Fruit fly (Drosophila melanogaster) whole organism, embryonic: ENCODE measurements around the gene Tengl1.

ENCODE experiments used
- Asciz ChIP-seq: fragments of 200-800 bp; sonication (Bioruptor generic); optimal IDR thresholded peaks from 2 replicates; lab custom pipeline; 2017; ENCODE audit warnings: missing biosample characterization, mild to moderate bottlenecking, missing genetic modification characterization, missing genetic modification reagents
- Bteb2 ChIP-seq: fragments of 200-800 bp; sonication (Bioruptor generic); optimal IDR thresholded peaks from 2 replicates; lab custom pipeline; 2016; ENCODE audit warnings: missing biosample characterization, missing genetic modification characterization
- C15 ChIP-seq: fragments of 200-800 bp; sonication (Bioruptor generic); IDR thresholded peaks from 3 replicates; pipeline ENCODE4 v1.3.6; 2022; ENCODE audit warnings: missing biosample characterization, missing genetic modification characterization
- CG10209 ChIP-seq: fragments of 200-800 bp; sonication (Bioruptor generic); optimal IDR thresholded peaks from 3 replicates; lab custom pipeline; 2017; ENCODE audit warnings: missing biosample characterization, mild to moderate bottlenecking, missing genetic modification characterization, missing genetic modification reagents
- CG10543 ChIP-seq: fragments of 200-800 bp; sonication (Bioruptor generic); optimal IDR thresholded peaks from 3 replicates; lab custom pipeline; 2017; ENCODE audit warnings: missing biosample characterization, mild to moderate bottlenecking, missing genetic modification characterization, moderate library complexity
- CG12219 ChIP-seq: fragments of 200-800 bp; sonication (Bioruptor generic); optimal IDR thresholded peaks from 3 replicates; lab custom pipeline; 2018; ENCODE audit warnings: missing biosample characterization, mild to moderate bottlenecking, missing genetic modification characterization
- CG14965 ChIP-seq: fragments of 200-800 bp; sonication (Bioruptor generic); optimal IDR thresholded peaks from 2 replicates; lab custom pipeline; 2016; ENCODE audit warnings: missing biosample characterization, missing genetic modification characterization, borderline replicate concordance
- CG2202 ChIP-seq: fragments of 200-800 bp; sonication (Bioruptor generic); optimal IDR thresholded peaks from 2 replicates; lab custom pipeline; 2018; ENCODE audit warnings: missing biosample characterization, mild to moderate bottlenecking, missing genetic modification characterization
- CG2712 ChIP-seq: fragments of 200-800 bp; optimal IDR thresholded peaks from 3 replicates; lab custom pipeline; 2019; ENCODE audit warnings: missing biosample characterization, mild to moderate bottlenecking, missing genetic modification characterization, moderate library complexity
- CG3065 ChIP-seq: fragments of 200-800 bp; sonication (Bioruptor generic); optimal IDR thresholded peaks from 2 replicates; lab custom pipeline; 2016; ENCODE audit warnings: missing biosample characterization, missing genetic modification characterization
- CG32532 ChIP-seq: fragments of 200-800 bp; sonication (Bioruptor generic); IDR thresholded peaks from 2 replicates; pipeline ENCODE4 v1.3.6; 2022; ENCODE audit warnings: missing biosample characterization, missing genetic modification characterization
- CG32767 ChIP-seq: fragments of 200-800 bp; sonication (Bioruptor generic); IDR thresholded peaks from 2 replicates; pipeline ENCODE4 v1.3.6; 2022; ENCODE audit warnings: missing biosample characterization, missing genetic modification characterization
- CG34376 ChIP-seq: fragments of 200-800 bp; sonication (Bioruptor generic); optimal IDR thresholded peaks from 2 replicates; lab custom pipeline; 2018; ENCODE audit warnings: missing biosample characterization, mild to moderate bottlenecking, missing genetic modification characterization
- CG42726 ChIP-seq: fragments of 200-800 bp; sonication (Bioruptor generic); IDR thresholded peaks from 2 replicates; pipeline ENCODE4 v1.3.6; 2022; ENCODE audit warnings: missing biosample characterization, missing genetic modification characterization; ENCODE audit not compliant: partially characterized antibody
- CG4360 ChIP-seq: fragments of 200-800 bp; sonication (Bioruptor generic); IDR thresholded peaks from 2 replicates; pipeline ENCODE4 v1.3.6; 2022; ENCODE audit warnings: missing biosample characterization, missing genetic modification characterization
- CG4404 ChIP-seq: fragments of 200-800 bp; sonication (Bioruptor generic); IDR thresholded peaks from 2 replicates; pipeline ENCODE4 v1.3.6; 2022; ENCODE audit warnings: missing biosample characterization, missing genetic modification characterization
- CG7372 ChIP-seq: fragments of 200-800 bp; sonication (Bioruptor generic); IDR thresholded peaks from 2 replicates; pipeline ENCODE4 v1.3.6; 2022; ENCODE audit warnings: missing biosample characterization, missing genetic modification characterization
- CG7928 ChIP-seq: fragments of 200-800 bp; sonication (Bioruptor generic); optimal IDR thresholded peaks from 2 replicates; lab custom pipeline; 2017; ENCODE audit warnings: missing biosample characterization, mild to moderate bottlenecking, missing genetic modification characterization
- D19A ChIP-seq: fragments of 200-800 bp; optimal IDR thresholded peaks from 3 replicates; lab custom pipeline; 2019; ENCODE audit warnings: missing biosample characterization, mild to moderate bottlenecking, missing genetic modification characterization, moderate library complexity
- Dek ChIP-seq: fragments of 200-800 bp; sonication (Bioruptor generic); optimal IDR thresholded peaks from 3 replicates; lab custom pipeline; 2019; ENCODE audit warnings: missing biosample characterization, mild to moderate bottlenecking, missing genetic modification characterization, moderate library complexity
- Elba2 ChIP-seq: fragments of 200-800 bp; sonication (Bioruptor generic); optimal IDR thresholded peaks from 3 replicates; lab custom pipeline; 2016; ENCODE audit warnings: missing biosample characterization, missing genetic modification characterization
- Hmx ChIP-seq: fragments of 200-800 bp; sonication (Bioruptor generic); optimal IDR thresholded peaks from 2 replicates; lab custom pipeline; 2016; ENCODE audit warnings: missing biosample characterization, missing genetic modification characterization
- Hr51 ChIP-seq, 2 experiments: fragments of 200-800 bp; sonication (Bioruptor generic); optimal IDR thresholded peaks; 2 replicates in 1 of 2; 3 replicates in 1 of 2; lab custom pipeline; 2016 to 2018; ENCODE audit warnings: missing biosample characterization in 2 of 2, missing genetic modification characterization in 2 of 2, mild to moderate bottlenecking in 1 of 2, moderate library complexity in 1 of 2
- Jarid2 ChIP-seq: fragments of 200-800 bp; sonication (Bioruptor generic); optimal IDR thresholded peaks from 3 replicates; lab custom pipeline; 2017; ENCODE audit warnings: mild to moderate bottlenecking, missing biosample characterization, missing genetic modification reagents, missing genetic modification characterization
- Kr ChIP-seq: fragments of 200-800 bp; sonication (Bioruptor generic); optimal IDR thresholded peaks from 2 replicates; lab custom pipeline; 2017; ENCODE audit warnings: missing biosample characterization, mild to moderate bottlenecking, missing genetic modification characterization
- Meics ChIP-seq: fragments of 200-800 bp; sonication (Bioruptor generic); optimal IDR thresholded peaks from 2 replicates; lab custom pipeline; 2017; ENCODE audit warnings: missing biosample characterization, mild to moderate bottlenecking, missing genetic modification characterization
- Nf-YC ChIP-seq: fragments of 200-800 bp; optimal IDR thresholded peaks from 3 replicates; lab custom pipeline; 2019; ENCODE audit warnings: missing biosample characterization, mild to moderate bottlenecking, missing genetic modification characterization, moderate library complexity
- Ravus ChIP-seq: fragments of 200-800 bp; sonication (Bioruptor generic); IDR thresholded peaks from 2 replicates; pipeline ENCODE4 v1.3.6; 2022; ENCODE audit warnings: missing biosample characterization, missing genetic modification characterization
- caup ChIP-seq: fragments of 200-800 bp; sonication (Bioruptor generic); optimal IDR thresholded peaks from 3 replicates; lab custom pipeline; 2017; ENCODE audit warnings: missing biosample characterization, mild to moderate bottlenecking, missing genetic modification characterization, moderate library complexity; ENCODE audit not compliant: severe bottlenecking
- croc ChIP-seq: fragments of 200-800 bp; sonication (Bioruptor generic); conservative IDR thresholded peaks from 3 replicates; pipeline ENCODE4 v1.3.6; 2022; ENCODE audit warnings: missing biosample characterization, missing genetic modification characterization
- dimm ChIP-seq: fragments of 200-800 bp; sonication (Bioruptor generic); IDR thresholded peaks from 2 replicates; pipeline ENCODE4 v1.3.6; 2022; ENCODE audit warnings: missing biosample characterization, missing genetic modification characterization
- dm ChIP-seq: fragments of 200-800 bp; sonication (Bioruptor generic); optimal IDR thresholded peaks from 3 replicates; lab custom pipeline; 2016; ENCODE audit warnings: missing biosample characterization, missing genetic modification characterization
- eve ChIP-seq, 2 experiments: fragments of >200 bp; optimal IDR thresholded peaks; 2 replicates each; lab custom pipeline; 2017; ENCODE audit warnings: missing biosample characterization in 2 of 2, missing genetic modification characterization in 2 of 2
- eyg ChIP-seq: fragments of 200-800 bp; sonication (Bioruptor generic); optimal IDR thresholded peaks from 3 replicates; lab custom pipeline; 2016; ENCODE audit warnings: missing biosample characterization, missing genetic modification characterization
- fd102C ChIP-seq: fragments of 200-800 bp; sonication (Bioruptor generic); optimal IDR thresholded peaks from 2 replicates; lab custom pipeline; 2018; ENCODE audit warnings: missing biosample characterization, mild to moderate bottlenecking, missing genetic modification characterization, moderate library complexity
- gcm ChIP-seq: fragments of 200-800 bp; sonication (Bioruptor generic); optimal IDR thresholded peaks from 2 replicates; lab custom pipeline; 2019; ENCODE audit warnings: missing biosample characterization, mild to moderate bottlenecking, missing genetic modification characterization, moderate library complexity
- ind ChIP-seq: fragments of 200-800 bp; sonication (Bioruptor generic); optimal IDR thresholded peaks from 3 replicates; lab custom pipeline; 2016; ENCODE audit warnings: missing biosample characterization, missing genetic modification characterization
- lab ChIP-seq: fragments of 200-800 bp; sonication (Bioruptor generic); optimal IDR thresholded peaks from 3 replicates; lab custom pipeline; 2017; ENCODE audit warnings: missing biosample characterization, missing genetic modification characterization, mild to moderate bottlenecking, moderate library complexity, missing genetic modification reagents
- luna ChIP-seq: fragments of 200-800 bp; sonication (Bioruptor generic); optimal IDR thresholded peaks from 2 replicates; lab custom pipeline; 2016; ENCODE audit warnings: missing biosample characterization, missing genetic modification characterization
- nmo ChIP-seq: fragments of 200-800 bp; sonication (Bioruptor generic); optimal IDR thresholded peaks from 2 replicates; lab custom pipeline; 2018; ENCODE audit warnings: missing biosample characterization, mild to moderate bottlenecking, missing genetic modification characterization, moderate library complexity
- scrt ChIP-seq: fragments of 200-800 bp; sonication (Bioruptor generic); optimal IDR thresholded peaks from 2 replicates; lab custom pipeline; 2018; ENCODE audit warnings: missing biosample characterization, mild to moderate bottlenecking, missing genetic modification characterization, moderate library complexity
- tap ChIP-seq: fragments of 200-800 bp; optimal IDR thresholded peaks from 3 replicates; lab custom pipeline; 2019; ENCODE audit warnings: missing biosample characterization, mild to moderate bottlenecking, missing genetic modification characterization, moderate library complexity
- tgo ChIP-seq: fragments of 200-800 bp; sonication (Bioruptor generic); IDR thresholded peaks from 3 replicates; pipeline ENCODE4 v1.3.6; 2022; ENCODE audit warnings: missing biosample characterization, missing genetic modification characterization
- tio ChIP-seq: fragments of 200-800 bp; sonication (Bioruptor generic); optimal IDR thresholded peaks from 2 replicates; lab custom pipeline; 2017; ENCODE audit warnings: missing biosample characterization, missing genetic modification characterization, inconsistent platforms
- tna ChIP-seq: fragments of 200-800 bp; sonication (Bioruptor generic); IDR thresholded peaks from 2 replicates; pipeline ENCODE4 v1.3.6; 2022; ENCODE audit warnings: missing biosample characterization, missing genetic modification characterization; ENCODE audit not compliant: partially characterized antibody
- toy ChIP-seq: fragments of 200-800 bp; sonication (Bioruptor generic); IDR thresholded peaks from 2 replicates; pipeline ENCODE4 v1.3.6; 2022; ENCODE audit warnings: missing biosample characterization, missing genetic modification characterization
- zen ChIP-seq: fragments of 200-800 bp; sonication (Bioruptor generic); optimal IDR thresholded peaks from 3 replicates; lab custom pipeline; 2018; ENCODE audit warnings: missing biosample characterization, mild to moderate bottlenecking, missing genetic modification characterization, moderate library complexity
- zf30C ChIP-seq: fragments of 200-800 bp; sonication (Bioruptor generic); optimal IDR thresholded peaks from 3 replicates; lab custom pipeline; 2018; ENCODE audit warnings: missing biosample characterization, mild to moderate bottlenecking, missing genetic modification characterization

The Tengl1 gene

dm6 chr2L:2202853-2203717 lies 37.3 kb downstream of the Tengl1 start (continued):
- TF ChIP-seq CG42726 (GFP tag; lab: Robert Waterston, UW) (no peak), CG10543 (peak; percentile 53), tna (GFP tag; lab: Robert Waterston, UW) (peak; percentile 53; the same call in 1 of the 2 replicates), scrt (no peak), Dek (tag; lab: Kevin White, UChicago) (no peak), CG4360 (GFP tag; lab: Robert Waterston, UW) (peak; percentile 36; the same call in 1 of the 2 replicates), croc (GFP tag; lab: Robert Waterston, UW) (no peak), Elba2 (GFP tag; lab: Kevin White, UChicago) (no peak), tap (tag; lab: Kevin White, UChicago) (no peak), CG10209 (no peak), Hr51 (GFP tag; optimal IDR thresholded peaks at IDR 0.05; lab: Kevin White, UChicago) (no peak), luna (GFP tag; lab: Kevin White, UChicago) (no peak), nmo (GFP tag; lab: Kevin White, UChicago) (no peak), tio (GFP tag; lab: Kevin White, UChicago) (no peak), CG2202 (tag; lab: Kevin White, UChicago) (no peak), CG32532 (GFP tag; lab: Robert Waterston, UW) (peak; percentile 45; the same call in 1 of the 2 replicates), toy (GFP tag; lab: Robert Waterston, UW) (no peak), CG12219 (GFP tag; lab: Kevin White, UChicago) (no peak), Ravus (GFP tag; lab: Robert Waterston, UW) (no peak), CG3065 (GFP tag; lab: Kevin White, UChicago) (no peak), lab (GFP tag; lab: Kevin White, UChicago) (peak; percentile 55), dm (GFP tag; lab: Kevin White, UChicago) (no peak), gcm (no peak), fd102C (no peak), CG7928 (GFP tag; lab: Kevin White, UChicago) (no peak), Bteb2 (GFP tag; lab: Kevin White, UChicago) (no peak), caup (GFP tag; lab: Kevin White, UChicago) (peak; percentile 21), eve (GFP tag; optimal IDR thresholded peaks at IDR 0.05; lab: Kevin White, UChicago) (no peak), zen (tag; lab: Kevin White, UChicago) (no peak), Jarid2 (GFP tag; lab: Kevin White, UChicago) (no peak), zf30C (GFP tag; lab: Kevin White, UChicago) (no peak), ind (no peak), tgo (GFP tag; lab: Robert Waterston, UW) (no peak), eyg (GFP tag; lab: Kevin White, UChicago) (no peak), CG34376 (no peak), CG32767 (GFP tag; lab: Robert Waterston, UW) (no peak), CG14965 (no peak), Kr (GFP tag; lab: Kevin White, UChicago) (no peak), CG2712 (tag; lab: Kevin White, UChicago) (peak; percentile 27), C15 (GFP tag; lab: Robert Waterston, UW) (no peak), dimm (GFP tag; lab: Robert Waterston, UW) (no peak), Nf-YC (tag; lab: Kevin White, UChicago) (peak; percentile 57), D19A (tag; lab: Kevin White, UChicago) (no peak), Asciz (GFP tag; lab: Kevin White, UChicago) (no peak), Meics (GFP tag; lab: Kevin White, UChicago) (no peak), Hmx (GFP tag; lab: Kevin White, UChicago) (no peak), CG7372 (GFP tag; lab: Robert Waterston, UW) (no peak), CG4404 (GFP tag; lab: Robert Waterston, UW) (no peak)
